Worm (Caenorhabditis elegans): ENCODE results near the gene fbxc-22.

ce11 chrII:1670260-1670879, 20.5 kb downstream of the fbxc-22 start, which contains the start of gene nhx-6:
- TF ChIP-seq aly-2 (tag; optimal IDR thresholded peaks at IDR 0.05) = no peak
- no peak for TF ChIP-seq sox-4 (tag; optimal IDR thresholded peaks at IDR 0.05)
- TF ChIP-seq hpl-2 (GFP tag; optimal IDR thresholded peaks at IDR 0.05) = no peak
- no peak for TF ChIP-seq lin-14 (GFP tag; optimal IDR thresholded peaks at IDR 0.05)
- TF ChIP-seq lin-39 (tag; optimal IDR thresholded peaks at IDR 0.05) = no peak
- TF ChIP-seq alr-1 (tag; optimal IDR thresholded peaks at IDR 0.05; ENCODE audit: borderline replicate concordance) = no peak
- no peak for TF ChIP-seq dsc-1 (tag; optimal IDR thresholded peaks at IDR 0.05)
- TF ChIP-seq aha-1 (tag; optimal IDR thresholded peaks at IDR 0.05) = no peak
- TF ChIP-seq ztf-4 (tag; optimal IDR thresholded peaks at IDR 0.05) = no peak
- TF ChIP-seq nhr-12 (tag; optimal IDR thresholded peaks at IDR 0.05) = no peak
- no peak for TF ChIP-seq fos-1 (tag; optimal IDR thresholded peaks at IDR 0.05)
- TF ChIP-seq efl-1 (optimal IDR thresholded peaks at IDR 0.05) = no peak
- TF ChIP-seq efl-1 (GFP tag; optimal IDR thresholded peaks at IDR 0.05 in 1 of 2) = no peak

Measured in whole organism, L1 larva.